Worm (Caenorhabditis elegans): Measurements from ENCODE around the gene peb-1.

The peb-1 gene

ce11 chrX:2210751-2211150 is at the start of gene peb-1:
TSS of gene peb-1 (plus strand) at chrX:2211051.
- TF ChIP-seq klf-2 (GFP tag; conservative IDR thresholded peaks at IDR 0.05) (no peak), ztf-29 (GFP tag; IDR thresholded peaks at IDR 0.05) (no peak), T22C8.4 (GFP tag; IDR thresholded peaks at IDR 0.05) (no peak)

ce11 chrX:2163084-2163483 is 47.8 kb upstream of the peb-1 start, which contains the start of gene pdf-2:
TSS of gene pdf-2 (plus strand) at chrX:2163384.
- no peak for TF ChIP-seq klf-2 (GFP tag; conservative IDR thresholded peaks at IDR 0.05)
- TF ChIP-seq cog-1 (tag; optimal IDR thresholded peaks at IDR 0.05), result no peak
- TF ChIP-seq tab-1 (GFP tag; IDR thresholded peaks at IDR 0.05), result no peak
- no peak for TF ChIP-seq T22C8.4 (GFP tag; IDR thresholded peaks at IDR 0.05)
- TF ChIP-seq ztf-29 (GFP tag; IDR thresholded peaks at IDR 0.05), result no peak
- TF ChIP-seq flt-1 (GFP tag; IDR thresholded peaks at IDR 0.05), result no peak
- no peak for TF ChIP-seq ref-1 (GFP tag; conservative IDR thresholded peaks at IDR 0.05)
- no peak for TF ChIP-seq med-1 (GFP tag; optimal IDR thresholded peaks at IDR 0.05; ENCODE audit: insufficient read depth)
- no peak for TF ChIP-seq ztf-23 (GFP tag; IDR thresholded peaks at IDR 0.05)

- TF ChIP-seq ztf-23 (GFP tag; IDR thresholded peaks at IDR 0.05) (no peak), T22C8.4 (GFP tag; IDR thresholded peaks at IDR 0.05) (no peak), ztf-29 (GFP tag; IDR thresholded peaks at IDR 0.05) (no peak), med-1 (GFP tag; optimal IDR thresholded peaks at IDR 0.05; ENCODE audit: insufficient read depth) (no peak), flt-1 (GFP tag; IDR thresholded peaks at IDR 0.05) (no peak), cog-1 (tag; optimal IDR thresholded peaks at IDR 0.05) (no peak), klf-2 (GFP tag; conservative IDR thresholded peaks at IDR 0.05) (no peak)
Observed at ce11 chrX:2164751-2165150, 46.1 kb upstream of the peb-1 start, which contains the start of gene F48B9.3. TSS of gene F48B9.3 (plus strand) at chrX:2165051.

- TF ChIP-seq cog-1 (tag; optimal IDR thresholded peaks at IDR 0.05), result no peak
- peak; percentile 32; the same call in 1 of the 2 replicates for TF ChIP-seq T22C8.4 (GFP tag; IDR thresholded peaks at IDR 0.05)
Observed at ce11 chrX:2176361-2176880, 34.4 kb upstream of the peb-1 start, which contains the start of gene F48B9.8. TSS of gene F48B9.8 (minus strand) at chrX:2176411.

- no peak for TF ChIP-seq ztf-23 (GFP tag; IDR thresholded peaks at IDR 0.05)
- TF ChIP-seq cog-1 (tag; optimal IDR thresholded peaks at IDR 0.05), result no peak
- no peak for TF ChIP-seq flt-1 (GFP tag; IDR thresholded peaks at IDR 0.05)
- no peak for TF ChIP-seq ztf-29 (GFP tag; IDR thresholded peaks at IDR 0.05)
- no peak for TF ChIP-seq med-1 (GFP tag; optimal IDR thresholded peaks at IDR 0.05; ENCODE audit: insufficient read depth)
Observed at ce11 chrX:2177731-2178326, 33.0 kb upstream of the peb-1 start.

ce11 chrX:2178410-2178944 is 32.4 kb upstream of the peb-1 start:
- TF ChIP-seq ztf-29 (GFP tag; IDR thresholded peaks at IDR 0.05), result no peak
- no peak for TF ChIP-seq klf-2 (GFP tag; conservative IDR thresholded peaks at IDR 0.05)

ce11 chrX:2180588-2180987 is 30.3 kb upstream of the peb-1 start, which contains the start of gene F48B9.1:
TSS of gene F48B9.1 (plus strand) at chrX:2180888.
- TF ChIP-seq med-1 (GFP tag; optimal IDR thresholded peaks at IDR 0.05; ENCODE audit: insufficient read depth), result no peak
- no peak for TF ChIP-seq ztf-29 (GFP tag; IDR thresholded peaks at IDR 0.05)
- no peak for TF ChIP-seq klf-2 (GFP tag; conservative IDR thresholded peaks at IDR 0.05)
- TF ChIP-seq ztf-23 (GFP tag; IDR thresholded peaks at IDR 0.05), result no peak
- no peak for TF ChIP-seq flt-1 (GFP tag; IDR thresholded peaks at IDR 0.05)

ce11 chrX:2188885-2189284 is 22.0 kb upstream of the peb-1 start:
- TF ChIP-seq ztf-29 (GFP tag; IDR thresholded peaks at IDR 0.05) (no peak), T22C8.4 (GFP tag; IDR thresholded peaks at IDR 0.05) (no peak), ref-1 (GFP tag; conservative IDR thresholded peaks at IDR 0.05) (no peak), flt-1 (GFP tag; IDR thresholded peaks at IDR 0.05) (no peak), ztf-23 (GFP tag; IDR thresholded peaks at IDR 0.05) (no peak), cog-1 (tag; optimal IDR thresholded peaks at IDR 0.05) (no peak), klf-2 (GFP tag; conservative IDR thresholded peaks at IDR 0.05) (no peak), med-1 (GFP tag; optimal IDR thresholded peaks at IDR 0.05; ENCODE audit: insufficient read depth) (no peak), tab-1 (GFP tag; IDR thresholded peaks at IDR 0.05) (no peak)

ce11 chrX:2190740-2191139 is 20.1 kb upstream of the peb-1 start:
- TF ChIP-seq med-1 (GFP tag; optimal IDR thresholded peaks at IDR 0.05; ENCODE audit: insufficient read depth), result no peak
- TF ChIP-seq ztf-29 (GFP tag; IDR thresholded peaks at IDR 0.05), result no peak
- no peak for TF ChIP-seq flt-1 (GFP tag; IDR thresholded peaks at IDR 0.05)
- no peak for TF ChIP-seq cog-1 (tag; optimal IDR thresholded peaks at IDR 0.05)
- TF ChIP-seq ztf-23 (GFP tag; IDR thresholded peaks at IDR 0.05), result no peak
- TF ChIP-seq tab-1 (GFP tag; IDR thresholded peaks at IDR 0.05), result no peak
- no peak for TF ChIP-seq klf-2 (GFP tag; conservative IDR thresholded peaks at IDR 0.05)
- no peak for TF ChIP-seq ref-1 (GFP tag; conservative IDR thresholded peaks at IDR 0.05)
- TF ChIP-seq T22C8.4 (GFP tag; IDR thresholded peaks at IDR 0.05), result no peak

- TF ChIP-seq T22C8.4 (GFP tag; IDR thresholded peaks at IDR 0.05) (no peak), med-1 (GFP tag; optimal IDR thresholded peaks at IDR 0.05; ENCODE audit: insufficient read depth) (no peak), ztf-23 (GFP tag; IDR thresholded peaks at IDR 0.05) (no peak), ztf-29 (GFP tag; IDR thresholded peaks at IDR 0.05) (no peak), flt-1 (GFP tag; IDR thresholded peaks at IDR 0.05) (no peak), ref-1 (GFP tag; conservative IDR thresholded peaks at IDR 0.05) (no peak), tab-1 (GFP tag; IDR thresholded peaks at IDR 0.05) (no peak), cog-1 (tag; optimal IDR thresholded peaks at IDR 0.05) (no peak)
Observed at ce11 chrX:2191925-2192554, 18.8 kb upstream of the peb-1 start, which contains the start of gene gap-1. TSS of gene gap-1 (plus strand) at chrX:2192504.

Measured in whole organism, midembryonic.